Worm (Caenorhabditis elegans): ENCODE measurements around the gene attf-2.

DNA sequence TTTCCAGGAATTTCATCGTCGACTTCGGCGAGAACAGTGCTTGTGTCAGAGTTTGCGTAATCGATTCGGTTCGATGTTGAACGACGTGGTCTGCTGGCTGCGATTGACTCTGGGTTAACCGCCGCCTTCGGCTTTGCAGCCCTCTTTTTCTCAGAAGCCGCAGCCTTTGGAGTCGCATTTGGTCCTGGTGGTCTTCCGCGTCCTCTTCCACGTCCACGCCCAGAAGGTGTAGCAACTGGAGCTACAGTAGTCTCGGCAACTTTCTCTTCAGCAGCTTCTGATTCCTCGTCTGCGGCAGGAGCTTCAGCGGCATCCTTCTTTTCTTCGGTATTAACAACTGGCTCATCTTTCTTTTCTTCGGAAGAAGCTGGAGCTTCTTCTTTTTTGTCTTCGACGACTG is 1.1 kb downstream of the attf-2 start:
- TF ChIP-seq W03F9.2 (tag; optimal IDR thresholded peaks at IDR 0.05) (no peak), him-1 (tag; optimal IDR thresholded peaks at IDR 0.05) (no peak)
